Worm (Caenorhabditis elegans): ENCODE data around the gene grl-27.

DNA sequence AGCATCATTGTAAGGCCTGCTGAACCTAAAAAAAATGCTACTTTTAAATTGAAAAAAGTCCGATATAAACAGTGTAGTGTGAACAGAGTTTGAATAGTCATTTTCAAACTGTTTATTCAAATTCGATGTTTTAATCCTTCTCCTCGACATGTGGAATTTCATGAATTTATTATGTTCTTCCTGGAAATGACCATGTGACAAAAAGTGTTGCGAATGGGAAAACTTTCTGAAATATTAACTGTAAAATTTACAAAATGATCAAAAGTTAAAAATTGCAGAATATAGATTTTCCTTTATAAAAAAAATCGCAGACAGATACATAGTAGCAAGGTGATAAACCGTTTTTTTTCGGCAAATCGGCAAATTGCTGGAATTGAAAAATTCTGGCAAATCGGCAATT is 29.7 kb upstream of the grl-27 start, which contains the start of gene T22F3.8:
- TF ChIP-seq him-1 (tag; optimal IDR thresholded peaks at IDR 0.05) (no peak), dao-5 (tag; optimal IDR thresholded peaks at IDR 0.05) (no peak), W03F9.2 (tag; optimal IDR thresholded peaks at IDR 0.05) (no peak)
